Worm (Caenorhabditis elegans): ENCODE results near the gene ZK1010.4.

- TF ChIP-seq him-1 (tag; optimal IDR thresholded peaks at IDR 0.05): no peak
- no peak for TF ChIP-seq W03F9.2 (tag; optimal IDR thresholded peaks at IDR 0.05)
These were observed 3.3 kb upstream of the ZK1010.4 start, which contains the start of gene ZK1010.2 for ce11 chrIII:12977559-12977958.
